Worm (Caenorhabditis elegans) whole organism, late embryonic: Measurements from ENCODE around the gene R05G6.9.

Source experiments
- K09A11.1 ChIP-seq: sonication (generic microtip); optimal IDR thresholded peaks from 2 replicates; lab custom pipeline; 2017; ENCODE audit warnings: antibody characterized with exemption, mild to moderate bottlenecking, missing genetic modification characterization, missing compliant biosample characterization; ENCODE audit not compliant: insufficient read depth
- T23F11.4 ChIP-seq: fragments of 200-800 bp; sonication (Bioruptor generic); optimal IDR thresholded peaks from 2 replicates; lab custom pipeline; 2018; ENCODE audit warnings: mild to moderate bottlenecking, missing genetic modification characterization, missing compliant biosample characterization
- Y22D7AL.16 ChIP-seq: sonication (generic microtip); optimal IDR thresholded peaks from 2 replicates; lab custom pipeline; 2016; ENCODE audit warnings: missing genetic modification characterization, missing compliant biosample characterization
- ceh-14 ChIP-seq: sonication (generic microtip); optimal IDR thresholded peaks from 2 replicates; lab custom pipeline; 2016; ENCODE audit warnings: missing genotype, missing genetic modification characterization, missing compliant biosample characterization
- ceh-22 ChIP-seq: sonication (generic microtip); optimal IDR thresholded peaks from 2 replicates; lab custom pipeline; 2017; ENCODE audit warnings: missing biosample characterization, missing genetic modification characterization
- ceh-31 ChIP-seq: sonication (generic microtip); optimal IDR thresholded peaks from 2 replicates; lab custom pipeline; 2016; ENCODE audit warnings: missing genetic modification characterization, missing compliant biosample characterization
- ceh-45 ChIP-seq: fragments of 200-800 bp; sonication (Bioruptor generic); IDR thresholded peaks from 2 replicates; pipeline ENCODE4 v1.3.6; 2022; ENCODE audit warnings: missing genetic modification reagents, missing genetic modification characterization, missing compliant biosample characterization
- ceh-48 ChIP-seq: sonication (generic microtip); optimal IDR thresholded peaks from 2 replicates; lab custom pipeline; 2016; ENCODE audit warnings: missing genetic modification characterization, inconsistent platforms, missing compliant biosample characterization
- ceh-6 ChIP-seq: fragments of 200-800 bp; sonication (Bioruptor generic); optimal IDR thresholded peaks from 2 replicates; lab custom pipeline; 2018; ENCODE audit warnings: mild to moderate bottlenecking, missing genetic modification characterization, missing compliant biosample characterization
- ceh-9 ChIP-seq: sonication (generic microtip); optimal IDR thresholded peaks from 2 replicates; lab custom pipeline; 2016; ENCODE audit warnings: mild to moderate bottlenecking, missing genetic modification characterization, inconsistent platforms, missing compliant biosample characterization
- dmd-4 ChIP-seq: sonication (generic microtip); optimal IDR thresholded peaks from 2 replicates; lab custom pipeline; 2016; ENCODE audit warnings: borderline replicate concordance, missing genetic modification characterization, missing compliant biosample characterization
- dve-1 ChIP-seq: sonication (generic microtip); optimal IDR thresholded peaks from 2 replicates; lab custom pipeline; 2017; ENCODE audit warnings: antibody characterized with exemption, mild to moderate bottlenecking, missing genetic modification characterization, missing compliant biosample characterization
- elt-2 ChIP-seq: sonication (generic microtip); optimal IDR thresholded peaks from 2 replicates; lab custom pipeline; 2016; ENCODE audit warnings: missing genetic modification reagents, missing genetic modification characterization, missing compliant biosample characterization
- elt-4 ChIP-seq: sonication (generic microtip); optimal IDR thresholded peaks from 2 replicates; lab custom pipeline; 2016; ENCODE audit warnings: missing genetic modification characterization, missing compliant biosample characterization
- ets-4 ChIP-seq: sonication (generic microtip); optimal IDR thresholded peaks from 2 replicates; lab custom pipeline; 2016; ENCODE audit warnings: missing genetic modification characterization, missing compliant biosample characterization
- fax-1 ChIP-seq: sonication (generic microtip); optimal IDR thresholded peaks from 2 replicates; lab custom pipeline; 2016; ENCODE audit warnings: missing genotype, missing genetic modification characterization, missing compliant biosample characterization
- fkh-10 ChIP-seq: fragments of 150-350 bp; optimal IDR thresholded peaks from 2 replicates; lab custom pipeline; 2014; ENCODE audit warnings: missing biosample characterization, missing genetic modification reagents, missing genetic modification characterization
- fkh-6 ChIP-seq: sonication (generic microtip); optimal IDR thresholded peaks from 2 replicates; lab custom pipeline; 2016; ENCODE audit warnings: missing genetic modification characterization, missing compliant biosample characterization
- hlh-15 ChIP-seq: sonication (generic microtip); optimal IDR thresholded peaks from 2 replicates; lab custom pipeline; 2016; ENCODE audit warnings: missing genetic modification characterization, missing compliant biosample characterization
- hlh-30 ChIP-seq: sonication (generic microtip); optimal IDR thresholded peaks from 2 replicates; lab custom pipeline; 2017; ENCODE audit warnings: antibody characterized with exemption, missing genetic modification characterization, missing compliant biosample characterization; ENCODE audit not compliant: insufficient read depth
- hlh-6 ChIP-seq: sonication (generic microtip); optimal IDR thresholded peaks from 2 replicates; lab custom pipeline; 2016; ENCODE audit warnings: missing genotype, missing genetic modification characterization, missing compliant biosample characterization
- lin-11 ChIP-seq: fragments of 200-800 bp; sonication (Bioruptor generic); optimal IDR thresholded peaks from 2 replicates; lab custom pipeline; 2018; ENCODE audit warnings: mild to moderate bottlenecking, missing genetic modification characterization, missing compliant biosample characterization
- madf-2 ChIP-seq: sonication (generic microtip); optimal IDR thresholded peaks from 2 replicates; lab custom pipeline; 2017; ENCODE audit warnings: missing genetic modification characterization, missing compliant biosample characterization
- nfya-1 ChIP-seq: sonication (generic microtip); optimal IDR thresholded peaks from 2 replicates; lab custom pipeline; 2017; ENCODE audit warnings: missing genetic modification characterization, mild to moderate bottlenecking, missing compliant biosample characterization, antibody characterized with exemption, moderate library complexity
- nhr-232 ChIP-seq: sonication (generic microtip); optimal IDR thresholded peaks from 2 replicates; lab custom pipeline; 2016; ENCODE audit warnings: missing genetic modification characterization, missing compliant biosample characterization
- odd-2 ChIP-seq: sonication (generic microtip); optimal IDR thresholded peaks from 2 replicates; lab custom pipeline; 2017; ENCODE audit warnings: antibody characterized with exemption, mild to moderate bottlenecking, missing genetic modification characterization, missing compliant biosample characterization
- pag-3 ChIP-seq: sonication (generic microtip); optimal IDR thresholded peaks from 2 replicates; lab custom pipeline; 2016; ENCODE audit warnings: missing compliant biosample characterization, missing genetic modification characterization, borderline replicate concordance
- pqm-1 ChIP-seq: sonication (generic microtip); optimal IDR thresholded peaks from 2 replicates; lab custom pipeline; 2016; ENCODE audit warnings: missing genetic modification characterization, missing compliant biosample characterization
- sdc-2 ChIP-seq: sonication (generic microtip); optimal IDR thresholded peaks from 2 replicates; lab custom pipeline; 2016; ENCODE audit warnings: missing genotype, missing genetic modification characterization, missing compliant biosample characterization
- sox-2 ChIP-seq: fragments of 200-800 bp; sonication (Bioruptor generic); IDR thresholded peaks from 2 replicates; pipeline ENCODE4 v1.3.6; 2022; ENCODE audit warnings: missing genetic modification reagents, missing genetic modification characterization, missing compliant biosample characterization
- sox-4 ChIP-seq: sonication (generic microtip); optimal IDR thresholded peaks from 2 replicates; lab custom pipeline; 2017; ENCODE audit warnings: mild to moderate bottlenecking, missing genetic modification characterization, inconsistent platforms, missing compliant biosample characterization
- syd-9 ChIP-seq: sonication (generic microtip); optimal IDR thresholded peaks from 2 replicates; lab custom pipeline; 2016; ENCODE audit warnings: mild to moderate bottlenecking, missing genetic modification characterization, moderate library complexity, missing compliant biosample characterization
- tbx-2 ChIP-seq: sonication (generic microtip); optimal IDR thresholded peaks from 2 replicates; lab custom pipeline; 2016; ENCODE audit warnings: missing genetic modification characterization, missing compliant biosample characterization
- ttx-3 ChIP-seq: sonication (generic microtip); optimal IDR thresholded peaks from 2 replicates; lab custom pipeline; 2016; ENCODE audit warnings: missing genetic modification reagents, missing genetic modification characterization, missing compliant biosample characterization
- unc-86 ChIP-seq: sonication (generic microtip); optimal IDR thresholded peaks from 2 replicates; lab custom pipeline; 2016; ENCODE audit warnings: missing genetic modification characterization, missing compliant biosample characterization

R05G6.9 gene

DNA sequence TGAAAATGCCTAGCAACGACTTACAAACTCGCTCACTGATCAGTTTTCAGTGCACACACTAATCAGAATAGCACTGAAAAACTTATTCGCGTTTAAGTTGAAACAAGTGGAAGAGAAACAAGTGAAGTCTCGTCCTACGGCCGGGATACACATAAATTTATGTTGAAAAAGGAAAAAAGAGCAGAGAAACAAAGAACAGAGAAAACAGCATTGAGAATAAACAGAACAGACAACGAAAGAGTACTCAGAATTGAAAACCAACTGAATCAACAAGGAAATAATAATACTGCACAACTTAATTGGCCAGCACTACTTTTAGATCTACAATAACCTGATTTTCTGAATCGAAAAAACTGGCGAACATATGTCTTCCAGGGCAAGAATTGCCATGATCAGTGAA, 38.3 kb upstream of the R05G6.9 start, which contains the start of gene F49E8.6:
TSS of gene F49E8.6 (minus strand) at position 317 of the 400 bp plus-strand sequence.
- TF ChIP-seq ceh-6 (GFP tag; lab: Kevin White, UChicago) (no peak), hlh-30 (tag; lab: Kevin White, UChicago) (no peak), tbx-2 (tag; lab: Kevin White, UChicago) (no peak), dve-1 (tag; lab: Kevin White, UChicago) (no peak), hlh-15 (tag; lab: Kevin White, UChicago) (no peak), pag-3 (no peak), K09A11.1 (tag; lab: Kevin White, UChicago) (no peak), fkh-6 (tag; lab: Kevin White, UChicago) (no peak), madf-2 (tag; lab: Kevin White, UChicago) (no peak), elt-4 (tag; lab: Kevin White, UChicago) (no peak), unc-86 (tag; lab: Kevin White, UChicago) (no peak), sox-4 (tag; lab: Kevin White, UChicago) (no peak), dmd-4 (no peak), T23F11.4 (GFP tag; lab: Kevin White, UChicago) (no peak), ceh-9 (tag; lab: Kevin White, UChicago) (no peak), ceh-48 (tag; lab: Kevin White, UChicago) (no peak), ceh-31 (tag; lab: Kevin White, UChicago) (no peak), hlh-6 (tag; lab: Kevin White, UChicago) (no peak)

DNA sequence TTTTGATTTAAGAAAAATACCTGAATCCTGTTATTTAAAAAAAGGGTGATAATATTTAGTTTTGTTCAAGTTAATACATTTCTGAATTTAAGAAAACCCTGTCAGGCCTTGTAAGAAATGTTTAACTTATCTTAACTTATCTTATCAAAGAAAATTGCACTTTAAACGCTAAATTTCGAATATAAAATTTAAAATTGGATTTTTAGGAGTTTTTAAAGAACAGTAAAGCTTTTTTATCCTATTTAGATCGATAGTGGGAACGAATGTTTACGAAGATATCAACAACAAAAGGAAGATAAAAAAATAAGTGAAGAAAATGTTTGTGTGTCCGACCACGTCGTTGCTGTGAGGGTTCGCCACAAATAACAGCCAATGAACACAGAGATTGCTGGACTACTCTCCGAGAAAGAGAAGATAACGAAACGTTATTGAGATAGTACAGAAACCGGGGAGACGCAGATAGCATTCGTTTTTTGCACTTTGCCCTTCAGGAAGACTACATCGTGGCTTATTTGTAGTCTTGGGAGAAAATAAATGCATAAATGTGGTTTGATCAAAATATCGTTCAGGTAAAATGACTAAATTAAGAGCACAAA, 37.0 kb upstream of the R05G6.9 start, which contains the start of gene dif-1:
TSS of gene dif-1 (minus strand) at position 51 of the 596 bp plus-strand sequence.
- TF ChIP-seq elt-2 (tag; lab: Kevin White, UChicago) (peak; percentile 82), lin-11 (no peak), nfya-1 (tag; lab: Kevin White, UChicago) (peak; percentile 33)

DNA sequence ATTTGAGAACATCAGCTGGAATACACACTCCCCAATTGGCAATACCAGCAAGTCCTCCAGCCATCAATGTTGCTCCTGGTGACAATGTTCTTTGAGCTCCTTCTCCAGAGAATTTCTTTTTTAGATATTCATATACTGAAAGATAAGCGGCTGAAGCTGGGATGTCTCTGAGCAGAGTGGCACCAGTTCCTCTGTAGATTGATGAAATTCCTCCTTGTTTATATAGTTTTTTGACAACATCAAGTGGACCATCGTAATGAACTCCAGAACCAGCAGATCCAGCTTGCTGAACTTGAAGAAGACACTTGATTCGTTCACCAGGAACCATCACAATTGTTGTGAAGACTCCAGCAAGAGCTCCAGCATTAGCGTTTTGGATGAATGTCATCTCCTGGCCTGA, 36.0 kb upstream of the R05G6.9 start:
- no peak for TF ChIP-seq fkh-10
- TF ChIP-seq madf-2 (tag; lab: Kevin White, UChicago) = no peak
- TF ChIP-seq ets-4 (tag; lab: Kevin White, UChicago) = no peak
- TF ChIP-seq pqm-1 (tag; lab: Kevin White, UChicago) = no peak
- no peak for TF ChIP-seq ceh-48 (tag; lab: Kevin White, UChicago)
- no peak for TF ChIP-seq ceh-14 (tag; lab: Kevin White, UChicago)
- no peak for TF ChIP-seq sox-2 (GFP tag; lab: Robert Waterston, UW)
- TF ChIP-seq ceh-22 = no peak
- TF ChIP-seq unc-86 (tag; lab: Kevin White, UChicago) = no peak
- no peak for TF ChIP-seq odd-2 (tag; lab: Kevin White, UChicago)
- no peak for TF ChIP-seq Y22D7AL.16 (tag; lab: Kevin White, UChicago)
- TF ChIP-seq ttx-3 (tag; lab: Kevin White, UChicago) = no peak
- no peak for TF ChIP-seq ceh-45 (GFP tag; lab: Robert Waterston, UW)
- TF ChIP-seq hlh-15 (tag; lab: Kevin White, UChicago) = no peak
- no peak for TF ChIP-seq nhr-232 (tag; lab: Kevin White, UChicago)
- TF ChIP-seq fax-1 = no peak

DNA sequence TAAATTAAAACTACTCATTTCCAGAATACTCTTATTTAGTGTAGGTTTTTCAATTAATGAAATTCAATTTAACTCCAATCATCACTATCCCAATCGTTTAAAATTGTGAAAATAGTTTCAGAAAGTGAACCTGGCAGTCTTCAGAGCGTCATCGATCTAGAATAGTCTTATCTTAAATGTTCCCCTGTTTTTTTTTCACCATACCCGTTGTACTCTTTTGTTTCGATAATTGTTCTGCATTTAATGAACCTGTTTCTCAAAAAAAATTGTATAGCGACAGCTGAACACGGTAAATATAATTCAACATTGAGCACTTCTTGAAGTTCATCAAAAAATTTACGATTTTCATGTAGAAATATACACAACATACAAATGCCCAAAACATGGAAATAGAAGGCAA, 35.2 kb upstream of the R05G6.9 start:
- no peak for TF ChIP-seq sdc-2 (tag; lab: Kevin White, UChicago)
- TF ChIP-seq syd-9 (tag; lab: Kevin White, UChicago) = no peak
